Worm (Caenorhabditis elegans) whole organism, midembryonic: ENCODE data around the gene tre-4.

Source experiments
- T22C8.4 ChIP-seq: fragments of 200-800 bp; sonication (Bioruptor generic); IDR thresholded peaks from 2 replicates; pipeline ENCODE4 v1.3.6; 2022; ENCODE audit warnings: missing genetic modification characterization, missing compliant biosample characterization
- klf-2 ChIP-seq: fragments of 200-800 bp; sonication (Bioruptor generic); conservative IDR thresholded peaks from 2 replicates; pipeline ENCODE4 v1.3.6; 2022; ENCODE audit warnings: missing genetic modification reagents, missing genetic modification characterization, missing compliant biosample characterization
- med-1 ChIP-seq: sonication (generic microtip); optimal IDR thresholded peaks from 2 replicates; lab custom pipeline; 2017; ENCODE audit warnings: missing genetic modification characterization, mild to moderate bottlenecking, missing compliant biosample characterization, antibody characterized with exemption, missing genetic modification reagents; ENCODE audit not compliant: insufficient read depth
- ztf-23 ChIP-seq: fragments of 200-800 bp; sonication (Bioruptor generic); IDR thresholded peaks from 2 replicates; pipeline ENCODE4 v1.3.6; 2022; ENCODE audit warnings: missing genetic modification reagents, missing genetic modification characterization, missing compliant biosample characterization
- ztf-29 ChIP-seq: fragments of 200-800 bp; sonication (Bioruptor generic); IDR thresholded peaks from 2 replicates; pipeline ENCODE4 v1.3.6; 2022; ENCODE audit warnings: missing genetic modification reagents, missing genetic modification characterization, missing compliant biosample characterization

DNA sequence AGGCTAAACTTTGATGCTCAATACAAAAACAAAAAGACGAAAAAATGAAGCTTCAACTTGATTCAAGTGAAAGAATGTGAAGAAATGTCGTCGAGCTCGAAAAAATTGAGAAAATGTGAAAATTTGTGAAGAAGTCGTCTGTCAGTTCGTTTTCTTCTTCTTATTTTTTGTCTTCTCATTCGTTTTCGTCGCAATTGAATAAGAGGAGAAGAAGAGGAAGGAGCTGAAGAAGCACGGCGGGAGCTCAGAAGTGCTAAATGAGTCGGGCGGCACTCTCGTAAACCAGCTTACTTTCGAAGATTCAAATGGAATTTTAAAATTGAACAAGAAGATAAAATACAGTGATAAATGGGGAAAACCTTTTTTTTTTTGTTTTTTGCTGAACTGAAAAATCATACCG lies 33.2 kb downstream of the tre-4 start:
- TF ChIP-seq med-1 (GFP tag; lab: Kevin White, UChicago) (no peak), klf-2 (GFP tag; lab: Robert Waterston, UW) (no peak), ztf-29 (no peak), T22C8.4 (GFP tag; lab: Robert Waterston, UW) (no peak), ztf-23 (no peak)
